Worm (Caenorhabditis elegans) whole organism, L1 larva: Measurements from ENCODE around the gene srp-7.

Experiments
- C04F5.9 ChIP-seq: sonication (generic microtip); optimal IDR thresholded peaks from 2 replicates; lab custom pipeline; 2016; ENCODE audit warnings: missing genetic modification characterization, missing compliant biosample characterization
- C34B4.2 ChIP-seq: sonication (generic microtip); optimal IDR thresholded peaks from 2 replicates; lab custom pipeline; 2017; ENCODE audit warnings: mild to moderate bottlenecking, missing genetic modification characterization, missing compliant biosample characterization
- F16B12.6 ChIP-seq: fragments of 150-350 bp; optimal IDR thresholded peaks from 2 replicates; lab custom pipeline; 2014; ENCODE audit warnings: missing biosample characterization, missing genetic modification characterization
- Y116A8C.19 ChIP-seq: sonication (generic microtip); optimal IDR thresholded peaks from 2 replicates; lab custom pipeline; 2016; ENCODE audit warnings: missing compliant biosample characterization, missing genetic modification characterization, borderline replicate concordance
- aha-1 ChIP-seq: fragments of 150-350 bp; optimal IDR thresholded peaks from 2 replicates; lab custom pipeline; 2014; ENCODE audit warnings: missing biosample characterization, missing genetic modification characterization
- alr-1 ChIP-seq: fragments of 200-800 bp; sonication (Bioruptor generic); optimal IDR thresholded peaks from 2 replicates; lab custom pipeline; 2018; ENCODE audit warnings: borderline replicate concordance, mild to moderate bottlenecking, missing genetic modification characterization, missing compliant biosample characterization
- blmp-1 ChIP-seq: fragments of 150-350 bp; optimal IDR thresholded peaks from 2 replicates; lab custom pipeline; 2014; ENCODE audit warnings: missing biosample characterization, missing genetic modification characterization
- ceh-63 ChIP-seq: fragments of 200-800 bp; sonication (Bioruptor generic); optimal IDR thresholded peaks from 2 replicates; lab custom pipeline; 2018; ENCODE audit warnings: mild to moderate bottlenecking, missing genetic modification characterization, missing compliant biosample characterization
- ceh-8 ChIP-seq: fragments of 200-800 bp; sonication (Bioruptor generic); optimal IDR thresholded peaks from 2 replicates; lab custom pipeline; 2018; ENCODE audit warnings: mild to moderate bottlenecking, missing genetic modification characterization, moderate library complexity, missing compliant biosample characterization
- ceh-82 ChIP-seq, 3 experiments: fragments of 150-350 bp in 1 of 3; sonication (generic microtip) in 2 of 3; optimal IDR thresholded peaks; 2 replicates each; lab custom pipeline; 2014 to 2017; ENCODE audit warnings: missing biosample characterization in 3 of 3, missing genetic modification characterization in 3 of 3
- ceh-88 ChIP-seq: fragments of 200-800 bp; sonication (Bioruptor generic); IDR thresholded peaks from 2 replicates; pipeline ENCODE4 v1.3.6; 2022; ENCODE audit warnings: missing genetic modification characterization, missing compliant biosample characterization
- ces-1 ChIP-seq: fragments of 150-350 bp; optimal IDR thresholded peaks from 2 replicates; lab custom pipeline; 2014; ENCODE audit warnings: missing biosample characterization, missing genetic modification reagents, missing genetic modification characterization
- dpl-1 ChIP-seq, 3 experiments: fragments of 150-350 bp in 2 of 3; sonication (generic microtip) in 1 of 3; optimal IDR thresholded peaks; 2 replicates each; lab custom pipeline; 2014 to 2017; ENCODE audit warnings: missing biosample characterization in 3 of 3, missing genetic modification characterization in 3 of 3, missing genetic modification reagents in 3 of 3
- efl-1 ChIP-seq, 4 experiments: fragments of 150-350 bp; optimal IDR thresholded peaks in 3 of 4; peaks in 1 of 4; 1 replicate in 1 of 4; 2 replicates in 3 of 4; lab custom pipeline; 2014; ENCODE audit warnings: missing biosample characterization in 2 of 4, missing genetic modification characterization in 2 of 4, missing genetic modification reagents in 2 of 4
- elt-2 ChIP-seq: sonication (generic microtip); optimal IDR thresholded peaks from 2 replicates; lab custom pipeline; 2016; ENCODE audit warnings: missing genetic modification characterization, mild to moderate bottlenecking, inconsistent platforms, missing compliant biosample characterization, missing genetic modification reagents
- fkh-10 ChIP-seq: sonication (generic microtip); optimal IDR thresholded peaks from 2 replicates; lab custom pipeline; 2017; ENCODE audit warnings: missing biosample characterization, missing genetic modification reagents, missing genetic modification characterization
- fos-1 ChIP-seq: fragments of 150-350 bp; optimal IDR thresholded peaks from 2 replicates; lab custom pipeline; 2014; ENCODE audit warnings: missing biosample characterization, missing genetic modification characterization
- grh-1 ChIP-seq: fragments of 200-800 bp; sonication (Bioruptor generic); IDR thresholded peaks from 2 replicates; pipeline ENCODE4 v1.3.6; 2022; ENCODE audit warnings: missing genetic modification reagents, missing genetic modification characterization, missing compliant biosample characterization
- hpl-2 ChIP-seq: fragments of 150-350 bp; optimal IDR thresholded peaks from 2 replicates; lab custom pipeline; 2014; ENCODE audit warnings: missing biosample characterization, missing genetic modification reagents, missing genetic modification characterization
- irx-1 ChIP-seq: sonication (generic microtip); optimal IDR thresholded peaks from 2 replicates; lab custom pipeline; 2016; ENCODE audit warnings: missing genetic modification characterization, missing compliant biosample characterization
- jun-1 ChIP-seq: fragments of 150-350 bp; optimal IDR thresholded peaks from 2 replicates; lab custom pipeline; 2014; ENCODE audit warnings: missing biosample characterization, missing genetic modification reagents, missing genetic modification characterization
- lin-14 ChIP-seq: fragments of 200-800 bp; sonication (Bioruptor generic); optimal IDR thresholded peaks from 2 replicates; lab custom pipeline; 2018; ENCODE audit warnings: mild to moderate bottlenecking, missing genetic modification characterization, moderate library complexity, missing compliant biosample characterization
- lin-15B ChIP-seq: fragments of 150-350 bp; sonication (generic microtip); optimal IDR thresholded peaks from 3 replicates; lab custom pipeline; 2014; ENCODE audit warnings: missing biosample characterization, missing genetic modification characterization
- lin-35 ChIP-seq, 2 experiments: fragments of 150-350 bp; optimal IDR thresholded peaks; 2 replicates each; lab custom pipeline; 2014; ENCODE audit warnings: missing biosample characterization in 2 of 2, missing genetic modification characterization in 2 of 2, missing genetic modification reagents in 2 of 2
- lin-39 ChIP-seq: fragments of 150-350 bp; optimal IDR thresholded peaks from 2 replicates; lab custom pipeline; 2014; ENCODE audit warnings: missing biosample characterization, missing genetic modification reagents, missing genetic modification characterization
- mab-9 ChIP-seq: fragments of 200-800 bp; sonication (Bioruptor generic); IDR thresholded peaks from 2 replicates; pipeline ENCODE4 v1.3.6; 2022; ENCODE audit warnings: missing genetic modification reagents, missing genetic modification characterization, missing compliant biosample characterization
- mef-2 ChIP-seq: fragments of 150-350 bp; optimal IDR thresholded peaks from 2 replicates; lab custom pipeline; 2014; ENCODE audit warnings: missing biosample characterization, missing genetic modification characterization
- mep-1 ChIP-seq: fragments of 150-350 bp; optimal IDR thresholded peaks from 2 replicates; lab custom pipeline; 2014; ENCODE audit warnings: missing biosample characterization, missing genetic modification characterization
- nhr-11 ChIP-seq: fragments of 150-350 bp; optimal IDR thresholded peaks from 2 replicates; lab custom pipeline; 2014; ENCODE audit warnings: missing biosample characterization, missing genetic modification characterization
- nhr-12 ChIP-seq: sonication (generic microtip); optimal IDR thresholded peaks from 2 replicates; lab custom pipeline; 2017; ENCODE audit warnings: missing biosample characterization, missing genetic modification characterization
- nhr-237 ChIP-seq: fragments of 150-350 bp; optimal IDR thresholded peaks from 2 replicates; lab custom pipeline; 2014; ENCODE audit warnings: missing biosample characterization, missing genetic modification characterization
- nhr-28 ChIP-seq: fragments of 150-350 bp; optimal IDR thresholded peaks from 2 replicates; lab custom pipeline; 2014; ENCODE audit warnings: missing biosample characterization, missing genetic modification characterization
- nhr-47 ChIP-seq: sonication (generic microtip); optimal IDR thresholded peaks from 2 replicates; lab custom pipeline; 2016; ENCODE audit warnings: mild to moderate bottlenecking, missing genetic modification characterization, moderate library complexity, missing compliant biosample characterization
- nhr-71 ChIP-seq: sonication (generic microtip); optimal IDR thresholded peaks from 2 replicates; lab custom pipeline; 2016; ENCODE audit warnings: mild to moderate bottlenecking, missing genetic modification characterization, moderate library complexity, missing compliant biosample characterization
- nhr-76 ChIP-seq: sonication (generic microtip); optimal IDR thresholded peaks from 2 replicates; lab custom pipeline; 2017; ENCODE audit warnings: missing biosample characterization, missing genetic modification characterization
- nhr-77 ChIP-seq: fragments of 150-350 bp; optimal IDR thresholded peaks from 2 replicates; lab custom pipeline; 2014; ENCODE audit warnings: missing biosample characterization, missing genetic modification characterization
- nhr-84 ChIP-seq: sonication (generic microtip); optimal IDR thresholded peaks from 2 replicates; lab custom pipeline; 2017; ENCODE audit warnings: missing biosample characterization, missing genetic modification characterization
- nhr-90 ChIP-seq: sonication (generic microtip); optimal IDR thresholded peaks from 2 replicates; lab custom pipeline; 2016; ENCODE audit warnings: mild to moderate bottlenecking, missing genetic modification characterization, missing compliant biosample characterization; ENCODE audit not compliant: poor library complexity
- pax-3 ChIP-seq: fragments of 200-800 bp; sonication (Bioruptor generic); optimal IDR thresholded peaks from 2 replicates; lab custom pipeline; 2018; ENCODE audit warnings: mild to moderate bottlenecking, missing genetic modification characterization, moderate library complexity, missing compliant biosample characterization
- pqm-1 ChIP-seq: sonication (generic microtip); optimal IDR thresholded peaks from 3 replicates; lab custom pipeline; 2017; ENCODE audit warnings: missing biosample characterization, missing genetic modification characterization
- skn-1 ChIP-seq: fragments of 150-350 bp; optimal IDR thresholded peaks from 2 replicates; lab custom pipeline; 2014; ENCODE audit warnings: missing biosample characterization, missing genetic modification characterization
- snpc-4 ChIP-seq: fragments of 150-350 bp; optimal IDR thresholded peaks from 2 replicates; lab custom pipeline; 2014; ENCODE audit warnings: missing biosample characterization, missing genetic modification characterization
- sox-4 ChIP-seq: sonication (generic microtip); optimal IDR thresholded peaks from 2 replicates; lab custom pipeline; 2016; ENCODE audit warnings: missing genetic modification characterization, missing compliant biosample characterization
- sup-37 ChIP-seq: fragments of 200-800 bp; sonication (Bioruptor generic); optimal IDR thresholded peaks from 2 replicates; lab custom pipeline; 2018; ENCODE audit warnings: mild to moderate bottlenecking, missing genetic modification characterization, missing compliant biosample characterization
- swsn-7 ChIP-seq: sonication (generic microtip); optimal IDR thresholded peaks from 2 replicates; lab custom pipeline; 2016; ENCODE audit warnings: missing genetic modification characterization, missing compliant biosample characterization
- tbx-2 ChIP-seq: sonication (generic microtip); optimal IDR thresholded peaks from 2 replicates; lab custom pipeline; 2016; ENCODE audit warnings: missing genetic modification characterization, missing compliant biosample characterization
- tlp-1 ChIP-seq: fragments of 150-350 bp; optimal IDR thresholded peaks from 2 replicates; lab custom pipeline; 2014; ENCODE audit warnings: missing biosample characterization, missing genetic modification characterization
- unc-130 ChIP-seq: fragments of 150-350 bp; optimal IDR thresholded peaks from 2 replicates; lab custom pipeline; 2017; ENCODE audit warnings: missing biosample characterization, missing genetic modification characterization, inconsistent platforms
- unc-62 ChIP-seq: fragments of 150-350 bp; optimal IDR thresholded peaks from 2 replicates; lab custom pipeline; 2014; ENCODE audit warnings: missing biosample characterization, missing genetic modification reagents, missing genetic modification characterization
- unc-98 ChIP-seq: fragments of 200-800 bp; sonication (Bioruptor generic); IDR thresholded peaks from 2 replicates; pipeline ENCODE4 v1.3.6; 2022; ENCODE audit warnings: missing genetic modification characterization, missing compliant biosample characterization
- vab-15 ChIP-seq: sonication (generic microtip); optimal IDR thresholded peaks from 2 replicates; lab custom pipeline; 2017; ENCODE audit warnings: missing genotype, mild to moderate bottlenecking, missing genetic modification characterization, missing compliant biosample characterization
- xbp-1 ChIP-seq: sonication (generic microtip); optimal IDR thresholded peaks from 2 replicates; lab custom pipeline; 2016; ENCODE audit warnings: missing genetic modification characterization, missing compliant biosample characterization
- ztf-4 ChIP-seq: fragments of 150-350 bp; optimal IDR thresholded peaks from 2 replicates; lab custom pipeline; 2014; ENCODE audit warnings: missing biosample characterization, missing genetic modification characterization

Gene srp-7

DNA sequence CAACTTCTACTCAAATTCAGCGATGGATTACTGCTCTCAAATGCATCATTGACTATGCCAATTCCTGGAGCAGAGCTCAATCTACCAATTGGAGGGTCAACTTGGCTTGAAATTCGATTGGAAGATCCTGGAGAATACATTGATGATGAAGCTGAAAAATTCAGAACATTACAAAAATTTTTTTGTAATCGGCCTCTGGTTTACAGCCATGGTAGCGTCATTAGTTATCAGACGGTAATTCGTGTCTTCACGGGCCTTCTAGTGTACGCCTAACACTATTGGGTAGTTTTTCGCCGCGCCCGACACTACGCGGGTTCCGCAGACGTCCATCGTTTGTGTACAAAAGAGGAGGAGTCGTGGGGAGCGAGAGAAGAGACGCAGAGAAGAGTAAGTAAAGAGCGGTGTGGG is 49.8 kb downstream of the srp-7 start (continued):
- TF ChIP-seq pax-3 (tag; lab: Kevin White, UChicago) (peak; percentile 53), unc-98 (GFP tag; lab: Robert Waterston, UW) (peak; percentile 50; the same call in 1 of the 2 replicates), unc-130 (peak; percentile 14), lin-39 (tag; lab: Kevin White, UChicago) (peak; percentile 58), blmp-1 (tag; lab: Kevin White, UChicago) (no peak), nhr-28 (tag; lab: Kevin White, UChicago) (no peak), C34B4.2 (no peak), nhr-84 (tag; lab: Kevin White, UChicago) (no peak), ceh-8 (no peak), mab-9 (GFP tag; lab: Robert Waterston, UW) (no peak), nhr-71 (tag; lab: Kevin White, UChicago) (peak; percentile 94), alr-1 (tag; lab: Kevin White, UChicago) (no peak), ceh-63 (GFP tag; lab: Kevin White, UChicago) (no peak), elt-2 (peak; percentile 88), lin-14 (peak; percentile 89), nhr-12 (tag; lab: Kevin White, UChicago) (no peak), dpl-1 (GFP tag; optimal IDR thresholded peaks at IDR 0.05; lab: Kevin White, UChicago) (peak; percentile 46 to 67 (median 60)), Y116A8C.19 (tag; lab: Kevin White, UChicago) (no peak), tlp-1 (tag; lab: Kevin White, UChicago) (no peak), mef-2 (tag; lab: Kevin White, UChicago) (no peak), ztf-4 (tag; lab: Kevin White, UChicago) (peak; percentile 60), skn-1 (tag; lab: Kevin White, UChicago) (peak; percentile 39), ces-1 (GFP tag; lab: Kevin White, UChicago) (no peak), nhr-237 (tag; lab: Kevin White, UChicago) (no peak), ceh-82 (tag; optimal IDR thresholded peaks at IDR 0.05; lab: Kevin White, UChicago) (peak; percentile 75 to 90 (median 85)), lin-15B (tag; lab: Kevin White, UChicago) (peak; percentile 42), nhr-77 (tag; lab: Kevin White, UChicago) (peak; percentile 84), vab-15 (no peak), F16B12.6 (tag; lab: Kevin White, UChicago) (peak; percentile 22), jun-1 (tag; lab: Kevin White, UChicago) (peak; percentile 73), ceh-88 (GFP tag; lab: Robert Waterston, UW) (peak; percentile 63), sox-4 (tag; lab: Kevin White, UChicago) (no peak), nhr-11 (tag; lab: Kevin White, UChicago) (peak; percentile 14), nhr-90 (peak; percentile 95), grh-1 (GFP tag; lab: Robert Waterston, UW) (peak; percentile 86), pqm-1 (no peak), sup-37 (GFP tag; lab: Kevin White, UChicago) (peak; percentile 69), unc-62 (GFP tag; lab: Kevin White, UChicago) (no peak), efl-1 (optimal IDR thresholded peaks at IDR 0.05; lab: Kevin White, UChicago) (peak; percentile 63 to 77), efl-1 (GFP tag; optimal IDR thresholded peaks at IDR 0.05 in 1 of 2; lab: Kevin White, UChicago) (peak; percentile 57 to 96), mep-1 (tag; lab: Kevin White, UChicago) (peak; percentile 79), C04F5.9 (tag; lab: Kevin White, UChicago) (peak; percentile 30), lin-35 (GFP tag; optimal IDR thresholded peaks at IDR 0.05; lab: Kevin White, UChicago) (peak; percentile 53 to 69), aha-1 (tag; lab: Kevin White, UChicago) (no peak), snpc-4 (tag; lab: Kevin White, UChicago) (peak; percentile 99), irx-1 (tag; lab: Kevin White, UChicago) (peak; percentile 81), nhr-47 (tag; lab: Kevin White, UChicago) (peak; percentile 90), swsn-7 (peak; percentile 95), fos-1 (tag; lab: Kevin White, UChicago) (peak; percentile 52), tbx-2 (peak; percentile 84), hpl-2 (GFP tag; lab: Kevin White, UChicago) (peak; percentile 36), xbp-1 (peak; percentile 86), fkh-10 (GFP tag; lab: Kevin White, UChicago) (no peak), nhr-76 (no peak)
